Fruit fly (Drosophila melanogaster) whole organism, prepupa: ENCODE results near the gene CG34175.
A peak's percentile ranks its signal among the peaks of the same experiment; 100 is the strongest.

Experiments
- Blimp-1 ChIP-seq: fragments of 200-800 bp; sonication (Bioruptor generic); optimal IDR thresholded peaks from 3 replicates; lab custom pipeline; 2017; ENCODE audit warnings: missing biosample characterization, missing genetic modification characterization, mild to moderate bottlenecking, moderate library complexity, missing genetic modification reagents
- CG10631 ChIP-seq: fragments of 200-800 bp; sonication (Bioruptor generic); optimal IDR thresholded peaks from 2 replicates; lab custom pipeline; 2016; ENCODE audit warnings: missing biosample characterization, missing genetic modification characterization
- CG10669 ChIP-seq: fragments of 200-800 bp; sonication (Bioruptor generic); optimal IDR thresholded peaks from 3 replicates; lab custom pipeline; 2018; ENCODE audit warnings: missing biosample characterization, mild to moderate bottlenecking, missing genetic modification characterization, moderate library complexity
- CG11294 ChIP-seq: fragments of 200-800 bp; sonication (Bioruptor generic); IDR thresholded peaks from 2 replicates; pipeline ENCODE4 v1.3.6; 2022; ENCODE audit warnings: missing biosample characterization, missing genetic modification characterization
- CG11902 ChIP-seq: fragments of 200-800 bp; sonication (Bioruptor generic); optimal IDR thresholded peaks from 3 replicates; lab custom pipeline; 2016; ENCODE audit warnings: missing biosample characterization, missing genetic modification characterization
- CG15336 ChIP-seq: fragments of 200-800 bp; sonication (Bioruptor generic); IDR thresholded peaks from 2 replicates; pipeline ENCODE4 v1.3.6; 2022; ENCODE audit warnings: missing biosample characterization, missing genetic modification characterization
- CG1621 ChIP-seq: fragments of 200-800 bp; sonication (Bioruptor generic); optimal IDR thresholded peaks from 3 replicates; lab custom pipeline; 2018; ENCODE audit warnings: missing biosample characterization, mild to moderate bottlenecking, missing genetic modification characterization
- CG16779 ChIP-seq: fragments of 200-800 bp; sonication (Bioruptor generic); optimal IDR thresholded peaks from 3 replicates; lab custom pipeline; 2017; ENCODE audit warnings: missing biosample characterization, mild to moderate bottlenecking, missing genetic modification characterization
- CG3032 ChIP-seq: fragments of 200-800 bp; optimal IDR thresholded peaks from 2 replicates; lab custom pipeline; 2019; ENCODE audit warnings: missing biosample characterization, mild to moderate bottlenecking, missing genetic modification characterization, moderate library complexity
- CG31627 ChIP-seq: fragments of 200-800 bp; sonication (Bioruptor generic); optimal IDR thresholded peaks from 3 replicates; lab custom pipeline; 2016; ENCODE audit warnings: missing biosample characterization, missing genetic modification characterization
- CG32006 ChIP-seq: fragments of 200-800 bp; sonication (Bioruptor generic); optimal IDR thresholded peaks from 3 replicates; lab custom pipeline; 2017; ENCODE audit warnings: missing biosample characterization, mild to moderate bottlenecking, missing genetic modification characterization
- CG34406 ChIP-seq: fragments of 200-800 bp; sonication (Bioruptor generic); optimal IDR thresholded peaks from 3 replicates; lab custom pipeline; 2016; ENCODE audit warnings: missing biosample characterization, missing genetic modification characterization
- CG3919 ChIP-seq: fragments of 200-800 bp; sonication (Bioruptor generic); optimal IDR thresholded peaks from 3 replicates; lab custom pipeline; 2016; ENCODE audit warnings: missing biosample characterization, missing genetic modification characterization
- CG4318 ChIP-seq: fragments of 200-800 bp; sonication (Bioruptor generic); optimal IDR thresholded peaks from 3 replicates; lab custom pipeline; 2017; ENCODE audit warnings: missing biosample characterization, mild to moderate bottlenecking, missing genetic modification characterization
- CG6163 ChIP-seq: fragments of 200-800 bp; sonication (Bioruptor generic); IDR thresholded peaks from 3 replicates; pipeline ENCODE4 v1.3.6; 2022; ENCODE audit warnings: missing biosample characterization, missing genetic modification characterization
- CG6276 ChIP-seq: fragments of 200-800 bp; sonication (Bioruptor generic); optimal IDR thresholded peaks from 2 replicates; lab custom pipeline; 2017; ENCODE audit warnings: missing biosample characterization, mild to moderate bottlenecking, missing genetic modification characterization
- CG6792 ChIP-seq: fragments of 200-800 bp; sonication (Bioruptor generic); optimal IDR thresholded peaks from 3 replicates; lab custom pipeline; 2016; ENCODE audit warnings: missing biosample characterization, missing genetic modification characterization
- CG6808 ChIP-seq: fragments of 200-800 bp; sonication (Bioruptor generic); optimal IDR thresholded peaks from 3 replicates; lab custom pipeline; 2017; ENCODE audit warnings: missing biosample characterization, missing genetic modification characterization, mild to moderate bottlenecking, moderate library complexity, missing genetic modification reagents
- CG6854 ChIP-seq: fragments of 200-800 bp; sonication (Bioruptor generic); optimal IDR thresholded peaks from 2 replicates; lab custom pipeline; 2017; ENCODE audit warnings: missing biosample characterization, mild to moderate bottlenecking, missing genetic modification characterization
- CG7368 ChIP-seq: fragments of 200-800 bp; sonication (Bioruptor generic); optimal IDR thresholded peaks from 3 replicates; lab custom pipeline; 2016; ENCODE audit warnings: missing biosample characterization, missing genetic modification characterization
- CG8119 ChIP-seq: fragments of 200-800 bp; sonication (Bioruptor generic); IDR thresholded peaks from 3 replicates; pipeline ENCODE4 v1.3.6; 2022; ENCODE audit warnings: missing biosample characterization, missing genetic modification characterization
- CG8319 ChIP-seq: fragments of 200-800 bp; sonication (Bioruptor generic); optimal IDR thresholded peaks from 3 replicates; lab custom pipeline; 2016; ENCODE audit warnings: missing biosample characterization, missing genetic modification characterization
- CG9139 ChIP-seq: fragments of 200-800 bp; sonication (Bioruptor generic); optimal IDR thresholded peaks from 3 replicates; lab custom pipeline; 2017; ENCODE audit warnings: missing biosample characterization, mild to moderate bottlenecking, missing genetic modification characterization
- Eip75B ChIP-seq: fragments of 200-800 bp; sonication (Bioruptor generic); optimal IDR thresholded peaks from 3 replicates; lab custom pipeline; 2016; ENCODE audit warnings: missing biosample characterization, missing genetic modification characterization
- Eip78C ChIP-seq: fragments of 200-800 bp; sonication (Bioruptor generic); peaks from one replicate; lab custom pipeline; 2016; ENCODE audit warnings: missing biosample characterization, missing genetic modification characterization
- Eip93F ChIP-seq: fragments of 200-800 bp; sonication (Bioruptor generic); optimal IDR thresholded peaks from 2 replicates; lab custom pipeline; 2016; ENCODE audit warnings: missing biosample characterization, mild to moderate bottlenecking, missing genetic modification characterization
- Ets21C ChIP-seq: fragments of 200-800 bp; sonication (Bioruptor generic); optimal IDR thresholded peaks from 3 replicates; lab custom pipeline; 2016; ENCODE audit warnings: missing biosample characterization, missing genetic modification characterization
- Gug ChIP-seq: fragments of 200-800 bp; sonication (Bioruptor generic); IDR thresholded peaks from 2 replicates; pipeline ENCODE4 v1.3.6; 2022; ENCODE audit warnings: missing biosample characterization, missing genetic modification characterization
- Hr38 ChIP-seq: sonication (Bioruptor generic); optimal IDR thresholded peaks from 2 replicates; lab custom pipeline; 2016; ENCODE audit warnings: missing biosample characterization, missing genetic modification characterization
- Hr4 ChIP-seq: fragments of 200-800 bp; sonication (Bioruptor generic); optimal IDR thresholded peaks from 3 replicates; lab custom pipeline; 2016; ENCODE audit warnings: missing biosample characterization, missing genetic modification characterization
- Lpt ChIP-seq: fragments of 200-800 bp; sonication (Bioruptor generic); optimal IDR thresholded peaks from 3 replicates; lab custom pipeline; 2016; ENCODE audit warnings: missing biosample characterization, missing genetic modification characterization
- OdsH ChIP-seq: fragments of 200-800 bp; sonication (Bioruptor generic); optimal IDR thresholded peaks from 3 replicates; lab custom pipeline; 2016; ENCODE audit warnings: missing biosample characterization, missing genetic modification characterization
- Smox ChIP-seq: fragments of 200-800 bp; sonication (Bioruptor generic); optimal IDR thresholded peaks from 3 replicates; lab custom pipeline; 2016; ENCODE audit warnings: missing biosample characterization, missing genetic modification characterization
- Sox14 ChIP-seq: fragments of 200-800 bp; sonication (Bioruptor generic); optimal IDR thresholded peaks from 3 replicates; lab custom pipeline; 2016; ENCODE audit warnings: missing biosample characterization, missing genetic modification characterization
- acj6 ChIP-seq: fragments of 200-800 bp; sonication (Bioruptor generic); optimal IDR thresholded peaks from 3 replicates; lab custom pipeline; 2016; ENCODE audit warnings: missing biosample characterization, missing genetic modification characterization
- cyc ChIP-seq: fragments of 200-800 bp; sonication (Bioruptor generic); optimal IDR thresholded peaks from 3 replicates; lab custom pipeline; 2016; ENCODE audit warnings: missing biosample characterization, missing genetic modification characterization
- dac ChIP-seq: fragments of 200-800 bp; sonication (Bioruptor generic); optimal IDR thresholded peaks from 2 replicates; lab custom pipeline; 2017; ENCODE audit warnings: missing biosample characterization, mild to moderate bottlenecking, missing genetic modification characterization
- eg ChIP-seq: fragments of 200-800 bp; sonication (Bioruptor generic); IDR thresholded peaks from 3 replicates; pipeline ENCODE4 v1.3.6; 2022; ENCODE audit warnings: missing biosample characterization, missing genetic modification characterization
- esn ChIP-seq: fragments of 200-800 bp; sonication (Bioruptor generic); optimal IDR thresholded peaks from 2 replicates; lab custom pipeline; 2016; ENCODE audit warnings: missing biosample characterization, mild to moderate bottlenecking, missing genetic modification characterization, moderate library complexity
- fd85E ChIP-seq: fragments of 200-800 bp; sonication (Bioruptor generic); optimal IDR thresholded peaks from 3 replicates; lab custom pipeline; 2016; ENCODE audit warnings: missing biosample characterization, missing genetic modification characterization
- fkh ChIP-seq: fragments of 200-800 bp; sonication (Bioruptor generic); optimal IDR thresholded peaks from 3 replicates; lab custom pipeline; 2017; ENCODE audit warnings: missing biosample characterization, mild to moderate bottlenecking, missing genetic modification characterization, moderate library complexity
- lz ChIP-seq: fragments of 200-800 bp; sonication (Bioruptor generic); optimal IDR thresholded peaks from 3 replicates; lab custom pipeline; 2016; ENCODE audit warnings: missing biosample characterization, missing genetic modification characterization
- pdm3 ChIP-seq: fragments of 200-800 bp; sonication (Bioruptor generic); optimal IDR thresholded peaks from 3 replicates; lab custom pipeline; 2016; ENCODE audit warnings: missing biosample characterization, missing genetic modification characterization
- salr ChIP-seq, 2 experiments: fragments of 200-800 bp; sonication (Bioruptor generic); optimal IDR thresholded peaks; 3 replicates each; lab custom pipeline; 2016 to 2018; ENCODE audit warnings: missing biosample characterization in 2 of 2, missing genetic modification characterization in 2 of 2, mild to moderate bottlenecking in 1 of 2
- svp ChIP-seq: fragments of 200-800 bp; sonication (Bioruptor generic); peaks from one replicate; lab custom pipeline; 2016; ENCODE audit warnings: missing biosample characterization, missing genetic modification characterization
- topi ChIP-seq: fragments of 200-800 bp; sonication (Bioruptor generic); optimal IDR thresholded peaks from 3 replicates; lab custom pipeline; 2016; ENCODE audit warnings: missing biosample characterization, missing genetic modification characterization
- vri ChIP-seq: fragments of 200-800 bp; sonication (Bioruptor generic); optimal IDR thresholded peaks from 3 replicates; lab custom pipeline; 2016; ENCODE audit warnings: missing biosample characterization, mild to moderate bottlenecking, missing genetic modification characterization

The CG34175 gene

dm6 chr2L:3428419-3429097 is 30.7 kb downstream of the CG34175 start:
- TF ChIP-seq CG32006 (peak; percentile 39), Hr4 (GFP tag; lab: Kevin White, UChicago) (peak; percentile 70), CG3919 (GFP tag; lab: Kevin White, UChicago) (no peak), dac (no peak), CG10669 (GFP tag; lab: Kevin White, UChicago) (no peak), svp (no peak), CG16779 (tag; lab: Kevin White, UChicago) (no peak), lz (GFP tag; lab: Kevin White, UChicago) (no peak), CG11294 (GFP tag; lab: Robert Waterston, UW) (no peak), topi (GFP tag; lab: Kevin White, UChicago) (no peak), CG10631 (GFP tag; lab: Kevin White, UChicago) (no peak), fkh (no peak), Eip75B (GFP tag; lab: Kevin White, UChicago) (no peak), Sox14 (GFP tag; lab: Kevin White, UChicago) (no peak), CG34406 (no peak), eg (GFP tag; lab: Robert Waterston, UW) (peak; percentile 70; the same call in 2 of the 3 replicates), esn (GFP tag; lab: Kevin White, UChicago) (no peak), CG15336 (GFP tag; lab: Robert Waterston, UW) (peak; percentile 70), Eip93F (no peak), Eip78C (GFP tag; lab: Kevin White, UChicago) (peak; percentile 40), OdsH (peak; percentile 8), CG11902 (no peak), CG6163 (GFP tag; lab: Robert Waterston, UW) (no peak), CG6276 (GFP tag; lab: Kevin White, UChicago) (peak; percentile 37), CG6854 (no peak), CG4318 (no peak), salr (GFP tag; optimal IDR thresholded peaks at IDR 0.05; lab: Kevin White, UChicago) (no peak), CG6792 (no peak), CG8119 (peak; percentile 71), CG7368 (GFP tag; lab: Kevin White, UChicago) (no peak), Smox (GFP tag; lab: Kevin White, UChicago) (no peak), vri (no peak), Blimp-1 (GFP tag; lab: Kevin White, UChicago) (no peak), CG31627 (GFP tag; lab: Kevin White, UChicago) (no peak), cyc (GFP tag; lab: Kevin White, UChicago) (no peak), CG6808 (GFP tag; lab: Kevin White, UChicago) (no peak), Hr38 (GFP tag; lab: Kevin White, UChicago) (no peak), CG8319 (GFP tag; lab: Kevin White, UChicago) (no peak), fd85E (no peak), Ets21C (no peak), pdm3 (GFP tag; lab: Kevin White, UChicago) (peak; percentile 36), Lpt (no peak), CG1621 (tag; lab: Kevin White, UChicago) (no peak), CG9139 (GFP tag; lab: Kevin White, UChicago) (no peak)

dm6 chr2L:3435086-3435485 is 37.3 kb downstream of the CG34175 start:
- TF ChIP-seq CG15336 (GFP tag; lab: Robert Waterston, UW) (peak; percentile 66), vri (no peak), Hr4 (GFP tag; lab: Kevin White, UChicago) (peak; percentile 63), CG8319 (GFP tag; lab: Kevin White, UChicago) (no peak), salr (GFP tag; optimal IDR thresholded peaks at IDR 0.05; lab: Kevin White, UChicago) (no peak), Eip93F (no peak), svp (peak; percentile 35), Eip78C (GFP tag; lab: Kevin White, UChicago) (peak; percentile 32), CG16779 (tag; lab: Kevin White, UChicago) (no peak), CG6276 (GFP tag; lab: Kevin White, UChicago) (peak; percentile 42), Gug (peak; percentile 38; the same call in 1 of the 2 replicates), CG11902 (no peak), CG9139 (GFP tag; lab: Kevin White, UChicago) (no peak), Ets21C (no peak), CG3032 (tag; lab: Kevin White, UChicago) (no peak), CG32006 (peak; percentile 63), CG31627 (GFP tag; lab: Kevin White, UChicago) (no peak), CG34406 (no peak), Eip75B (GFP tag; lab: Kevin White, UChicago) (no peak), OdsH (peak; percentile 13), dac (peak; percentile 30), CG7368 (GFP tag; lab: Kevin White, UChicago) (no peak), CG6163 (GFP tag; lab: Robert Waterston, UW) (peak; percentile 68), CG8119 (0 out of 3 replicates have a peak, but pooled peaks have one; percentile 41), eg (GFP tag; lab: Robert Waterston, UW) (peak; percentile 75; the same call in 2 of the 3 replicates), acj6 (GFP tag; lab: Kevin White, UChicago) (no peak)
